Worm (Caenorhabditis elegans) whole organism, L4/young adult: ENCODE results near the gene ckr-2.

ENCODE experiments used
- W03F9.2 ChIP-seq: fragments of 150-350 bp; optimal IDR thresholded peaks from 2 replicates; lab custom pipeline; 2014; ENCODE audit warnings: missing biosample characterization, missing genetic modification characterization
- dao-5 ChIP-seq: sonication (generic microtip); optimal IDR thresholded peaks from 2 replicates; lab custom pipeline; 2016; ENCODE audit warnings: missing genotype, missing genetic modification characterization, moderate library complexity, missing compliant biosample characterization
- him-1 ChIP-seq: sonication (generic microtip); optimal IDR thresholded peaks from 2 replicates; lab custom pipeline; 2016; ENCODE audit warnings: missing genotype, missing genetic modification reagents, missing genetic modification characterization, missing compliant biosample characterization

The ckr-2 gene

ce11 chrIII:2013156-2013854 lies 8.1 kb downstream of the ckr-2 start:
- no peak for TF ChIP-seq dao-5 (tag; lab: Kevin White, UChicago)

- TF ChIP-seq W03F9.2 (no peak), him-1 (tag; lab: Kevin White, UChicago) (no peak)
Observed at ce11 chrIII:2012561-2012960, 8.8 kb downstream of the ckr-2 start.

ce11 chrIII:2008894-2009293 lies 12.5 kb downstream of the ckr-2 start:
- TF ChIP-seq him-1 (tag; lab: Kevin White, UChicago) (no peak), W03F9.2 (no peak), dao-5 (tag; lab: Kevin White, UChicago) (no peak)

- no peak for TF ChIP-seq W03F9.2
- TF ChIP-seq him-1 (tag; lab: Kevin White, UChicago), result no peak
- TF ChIP-seq dao-5 (tag; lab: Kevin White, UChicago), result no peak
Observed at ce11 chrIII:2008334-2008733, 13.1 kb downstream of the ckr-2 start.

- TF ChIP-seq him-1 (tag; lab: Kevin White, UChicago), result no peak
- no peak for TF ChIP-seq dao-5 (tag; lab: Kevin White, UChicago)
- TF ChIP-seq W03F9.2, result no peak
Observed at ce11 chrIII:2006937-2007336, 14.5 kb downstream of the ckr-2 start.

- TF ChIP-seq dao-5 (tag; lab: Kevin White, UChicago) (no peak), him-1 (tag; lab: Kevin White, UChicago) (no peak), W03F9.2 (no peak)
Observed at ce11 chrIII:2005729-2006128, 15.7 kb downstream of the ckr-2 start, which contains the start of gene Y39A3B.1. Gene Y39A3B.1, plus strand, starts transcription at chrIII:2006029.

ce11 chrIII:2001210-2001609 lies 20.2 kb downstream of the ckr-2 start:
- TF ChIP-seq him-1 (tag; lab: Kevin White, UChicago) (no peak), dao-5 (tag; lab: Kevin White, UChicago) (no peak), W03F9.2 (no peak)

ce11 chrIII:1997569-1997968 lies 23.8 kb downstream of the ckr-2 start, which contains the start of gene lgc-42:
Gene lgc-42, plus strand, starts transcription at chrIII:1997869.
- TF ChIP-seq him-1 (tag; lab: Kevin White, UChicago) (no peak), dao-5 (tag; lab: Kevin White, UChicago) (no peak), W03F9.2 (no peak)

- TF ChIP-seq W03F9.2 (no peak), him-1 (tag; lab: Kevin White, UChicago) (no peak), dao-5 (tag; lab: Kevin White, UChicago) (no peak)
Observed at ce11 chrIII:1989940-1990339, 31.5 kb downstream of the ckr-2 start.

- no peak for TF ChIP-seq W03F9.2
- TF ChIP-seq dao-5 (tag; lab: Kevin White, UChicago), result no peak
- no peak for TF ChIP-seq him-1 (tag; lab: Kevin White, UChicago)
Observed at ce11 chrIII:1987693-1988092, 33.7 kb downstream of the ckr-2 start, which contains the start of gene Y39A3B.8. Gene Y39A3B.8, plus strand, starts transcription at chrIII:1987993.

ce11 chrIII:1984860-1985259 lies 36.5 kb downstream of the ckr-2 start, which contains the start of gene Y39A3B.7:
Gene Y39A3B.7, minus strand, starts transcription at chrIII:1984960.
- TF ChIP-seq him-1 (tag; lab: Kevin White, UChicago), result no peak
- no peak for TF ChIP-seq W03F9.2
- no peak for TF ChIP-seq dao-5 (tag; lab: Kevin White, UChicago)

- no peak for TF ChIP-seq W03F9.2
- TF ChIP-seq him-1 (tag; lab: Kevin White, UChicago), result no peak
- no peak for TF ChIP-seq dao-5 (tag; lab: Kevin White, UChicago)
Observed at ce11 chrIII:1982597-1983244, 38.7 kb downstream of the ckr-2 start, which contains the start of gene srd-66. Gene srd-66, minus strand, starts transcription at chrIII:1982647.

ce11 chrIII:1981467-1981866 lies 39.9 kb downstream of the ckr-2 start:
- TF ChIP-seq him-1 (tag; lab: Kevin White, UChicago), result no peak
- no peak for TF ChIP-seq dao-5 (tag; lab: Kevin White, UChicago)
- TF ChIP-seq W03F9.2, result no peak

ce11 chrIII:1977424-1977823 lies 44.0 kb downstream of the ckr-2 start:
- TF ChIP-seq dao-5 (tag; lab: Kevin White, UChicago) (no peak), him-1 (tag; lab: Kevin White, UChicago) (no peak), W03F9.2 (no peak)
